Worm (Caenorhabditis elegans) whole organism, L3 larva: ENCODE data around the gene ppk-3.
A peak's percentile ranks its signal among the peaks of the same experiment; 100 is the strongest.

Experiments
- R02D3.7 ChIP-seq: fragments of 150-350 bp; optimal IDR thresholded peaks from 2 replicates; lab custom pipeline; 2014; ENCODE audit warnings: missing biosample characterization, missing genetic modification characterization
- aly-2 ChIP-seq: fragments of 150-350 bp; optimal IDR thresholded peaks from 2 replicates; lab custom pipeline; 2014; ENCODE audit warnings: missing biosample characterization, missing genetic modification characterization
- ama-1 ChIP-seq: fragments of 150-350 bp; optimal IDR thresholded peaks from 2 replicates; lab custom pipeline; 2018
- ceh-16 ChIP-seq: sonication (generic microtip); optimal IDR thresholded peaks from 2 replicates; lab custom pipeline; 2017; ENCODE audit warnings: missing biosample characterization, missing genetic modification characterization
- ceh-28 ChIP-seq: fragments of 150-350 bp; optimal IDR thresholded peaks from 2 replicates; lab custom pipeline; 2014; ENCODE audit warnings: missing biosample characterization, missing genetic modification reagents, missing genetic modification characterization
- ceh-9 ChIP-seq: sonication (generic microtip); optimal IDR thresholded peaks from 2 replicates; lab custom pipeline; 2018; ENCODE audit warnings: missing biosample characterization, missing genetic modification characterization
- daf-12 ChIP-seq: fragments of 150-350 bp; optimal IDR thresholded peaks from 2 replicates; lab custom pipeline; 2014; ENCODE audit warnings: missing biosample characterization, missing genetic modification reagents, missing genetic modification characterization
- egl-27 ChIP-seq: sonication (generic microtip); optimal IDR thresholded peaks from 4 replicates; lab custom pipeline; 2017; ENCODE audit warnings: missing biosample characterization, missing genetic modification reagents, missing genetic modification characterization
- egl-5 ChIP-seq: fragments of 150-350 bp; optimal IDR thresholded peaks from 2 replicates; lab custom pipeline; 2017; ENCODE audit warnings: missing biosample characterization, missing genetic modification reagents, missing genetic modification characterization, inconsistent platforms
- elt-1 ChIP-seq: fragments of 150-350 bp; optimal IDR thresholded peaks from 2 replicates; lab custom pipeline; 2014; ENCODE audit warnings: missing biosample characterization, missing genetic modification characterization
- elt-2 ChIP-seq: sonication (generic microtip); optimal IDR thresholded peaks from 2 replicates; lab custom pipeline; 2016; ENCODE audit warnings: missing genetic modification reagents, mild to moderate bottlenecking, missing genetic modification characterization, missing compliant biosample characterization
- elt-3 ChIP-seq, 3 experiments: fragments of 150-350 bp in 1 of 3; sonication (generic microtip) in 2 of 3; optimal IDR thresholded peaks; 2 replicates in 2 of 3; 4 replicates in 1 of 3; lab custom pipeline; 2014 to 2017; ENCODE audit warnings: missing biosample characterization in 3 of 3, missing genetic modification characterization in 3 of 3
- fkh-10 ChIP-seq: sonication (generic microtip); optimal IDR thresholded peaks from 2 replicates; lab custom pipeline; 2017; ENCODE audit warnings: missing biosample characterization, missing genetic modification reagents, missing genetic modification characterization
- fkh-2 ChIP-seq: fragments of 150-350 bp; optimal IDR thresholded peaks from 2 replicates; lab custom pipeline; 2014; ENCODE audit warnings: missing biosample characterization, missing genetic modification reagents, missing genetic modification characterization
- hmg-11 ChIP-seq: sonication (generic microtip); optimal IDR thresholded peaks from 2 replicates; lab custom pipeline; 2016; ENCODE audit warnings: missing genetic modification characterization, missing compliant biosample characterization
- jun-1 ChIP-seq: fragments of 150-350 bp; optimal IDR thresholded peaks from 2 replicates; lab custom pipeline; 2014; ENCODE audit warnings: missing biosample characterization, missing genetic modification reagents, missing genetic modification characterization
- lin-15B ChIP-seq: fragments of 150-350 bp; optimal IDR thresholded peaks from 2 replicates; lab custom pipeline; 2014; ENCODE audit warnings: missing biosample characterization, missing genetic modification characterization
- lin-39 ChIP-seq: fragments of 150-350 bp; optimal IDR thresholded peaks from 2 replicates; lab custom pipeline; 2018; ENCODE audit warnings: missing biosample characterization, missing genetic modification reagents, missing genetic modification characterization
- lsy-12 ChIP-seq: sonication (generic microtip); optimal IDR thresholded peaks from 2 replicates; lab custom pipeline; 2016; ENCODE audit warnings: mild to moderate bottlenecking, missing genetic modification characterization, missing compliant biosample characterization
- mdl-1 ChIP-seq: fragments of 150-350 bp; optimal IDR thresholded peaks from 2 replicates; lab custom pipeline; 2014; ENCODE audit warnings: missing biosample characterization, missing genetic modification characterization
- mml-1 ChIP-seq: fragments of 150-350 bp; sonication (generic microtip); optimal IDR thresholded peaks from 3 replicates; lab custom pipeline; 2014; ENCODE audit warnings: missing biosample characterization, missing genetic modification characterization
- nfya-1 ChIP-seq: sonication (generic microtip); optimal IDR thresholded peaks from 2 replicates; lab custom pipeline; 2017; ENCODE audit warnings: missing genetic modification characterization, mild to moderate bottlenecking, missing compliant biosample characterization, antibody characterized with exemption, moderate library complexity; ENCODE audit not compliant: insufficient read depth
- nhr-12 ChIP-seq: fragments of 150-350 bp; optimal IDR thresholded peaks from 2 replicates; lab custom pipeline; 2014; ENCODE audit warnings: missing biosample characterization, missing genetic modification characterization
- nhr-23 ChIP-seq: fragments of 150-350 bp; optimal IDR thresholded peaks from 2 replicates; lab custom pipeline; 2014; ENCODE audit warnings: missing biosample characterization, missing genetic modification reagents, missing genetic modification characterization
- nhr-237 ChIP-seq: fragments of 150-350 bp; optimal IDR thresholded peaks from 2 replicates; lab custom pipeline; 2014; ENCODE audit warnings: missing biosample characterization, missing genetic modification characterization
- nhr-25 ChIP-seq: sonication (generic microtip); optimal IDR thresholded peaks from 2 replicates; lab custom pipeline; 2017; ENCODE audit warnings: missing biosample characterization, missing genetic modification characterization
- nhr-43 ChIP-seq: sonication (generic microtip); optimal IDR thresholded peaks from 2 replicates; lab custom pipeline; 2016; ENCODE audit warnings: mild to moderate bottlenecking, missing genetic modification characterization, missing compliant biosample characterization; ENCODE audit not compliant: poor library complexity, severe bottlenecking
- nhr-76 ChIP-seq: fragments of 150-350 bp; sonication (generic microtip); optimal IDR thresholded peaks from 5 replicates; lab custom pipeline; 2014; ENCODE audit warnings: missing biosample characterization, missing genetic modification characterization
- nhr-77 ChIP-seq: fragments of 150-350 bp; optimal IDR thresholded peaks from 2 replicates; lab custom pipeline; 2014; ENCODE audit warnings: missing biosample characterization, missing genetic modification characterization
- pha-4 ChIP-seq: fragments of 150-350 bp; optimal IDR thresholded peaks from 2 replicates; lab custom pipeline; 2014; ENCODE audit warnings: missing biosample characterization, missing genetic modification reagents, missing genetic modification characterization
- pqm-1 ChIP-seq: fragments of 150-350 bp; optimal IDR thresholded peaks from 2 replicates; lab custom pipeline; 2017; ENCODE audit warnings: missing biosample characterization, missing genetic modification characterization, inconsistent platforms
- sea-2 ChIP-seq: fragments of 150-350 bp; sonication (generic microtip); optimal IDR thresholded peaks from 4 replicates; lab custom pipeline; 2014; ENCODE audit warnings: missing biosample characterization, missing genetic modification reagents, missing genetic modification characterization
- snpc-4 ChIP-seq: fragments of 150-350 bp; optimal IDR thresholded peaks from 2 replicates; lab custom pipeline; 2014; ENCODE audit warnings: missing biosample characterization, missing genetic modification characterization
- unc-39 ChIP-seq: sonication (generic microtip); optimal IDR thresholded peaks from 4 replicates; lab custom pipeline; 2017; ENCODE audit warnings: missing biosample characterization, missing genetic modification characterization
- zag-1 ChIP-seq: fragments of 150-350 bp; optimal IDR thresholded peaks from 2 replicates; lab custom pipeline; 2014; ENCODE audit warnings: missing biosample characterization, missing genetic modification characterization
- ztf-11 ChIP-seq: fragments of 150-350 bp; optimal IDR thresholded peaks from 2 replicates; lab custom pipeline; 2014; ENCODE audit warnings: missing biosample characterization, missing genetic modification characterization
- ztf-4 ChIP-seq: fragments of 150-350 bp; optimal IDR thresholded peaks from 2 replicates; lab custom pipeline; 2014; ENCODE audit warnings: missing biosample characterization, missing genetic modification characterization

The ppk-3 gene

DNA sequence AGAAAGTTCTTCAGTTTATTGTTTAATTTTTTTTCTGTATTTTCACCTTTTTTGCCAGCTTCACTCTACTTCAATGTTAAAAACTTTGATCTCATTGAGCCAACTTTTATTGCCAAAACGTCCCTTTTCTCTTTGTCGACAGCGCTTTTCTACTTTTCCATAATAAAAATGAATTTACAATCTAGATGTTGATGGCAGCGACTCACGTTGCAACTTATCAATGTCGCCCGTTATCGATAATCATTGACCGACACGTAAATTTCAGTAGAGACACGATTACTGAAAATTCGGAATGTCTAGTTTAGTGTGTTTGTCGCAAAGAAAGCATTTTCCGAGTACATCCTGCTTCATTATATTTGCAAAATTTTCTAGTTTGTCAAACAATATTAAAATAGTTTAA, 4.3 kb upstream of the ppk-3 start:
- TF ChIP-seq elt-2: peak; percentile 70
- TF ChIP-seq pqm-1 (tag; lab: Kevin White, UChicago): peak; percentile 54
- TF ChIP-seq ceh-28 (tag; lab: Kevin White, UChicago): no peak

DNA sequence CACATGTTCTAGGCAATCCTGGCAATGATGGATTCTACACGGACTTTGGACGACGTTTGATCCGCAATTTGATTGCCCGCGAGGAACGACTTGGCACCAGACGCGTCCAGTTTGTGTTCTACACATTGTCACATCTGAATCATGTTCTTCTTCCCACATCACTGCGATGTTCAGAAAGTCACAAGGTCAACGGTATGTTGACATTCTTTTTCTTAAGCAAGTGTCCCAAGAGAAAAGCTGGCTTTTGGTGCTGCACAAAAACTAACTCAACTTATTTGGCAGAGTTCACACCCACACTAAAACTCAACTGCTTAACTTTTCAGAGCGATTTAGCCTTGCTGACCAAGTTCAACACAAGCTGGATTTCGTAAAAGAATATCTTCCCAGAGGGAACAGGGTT, 3.1 kb upstream of the ppk-3 start:
- TF ChIP-seq daf-12 (no peak), lsy-12 (tag; lab: Kevin White, UChicago) (no peak), R02D3.7 (tag; lab: Kevin White, UChicago) (no peak), lin-39 (no peak), elt-3 (tag; optimal IDR thresholded peaks at IDR 0.05; lab: Kevin White, UChicago) (no peak), unc-39 (no peak), egl-27 (tag; lab: Kevin White, UChicago) (no peak), aly-2 (tag; lab: Kevin White, UChicago) (no peak), zag-1 (tag; lab: Kevin White, UChicago) (no peak), nhr-12 (tag; lab: Kevin White, UChicago) (no peak), nfya-1 (no peak), jun-1 (tag; lab: Kevin White, UChicago) (no peak), egl-5 (tag; lab: Kevin White, UChicago) (no peak), mml-1 (tag; lab: Kevin White, UChicago) (no peak)

DNA sequence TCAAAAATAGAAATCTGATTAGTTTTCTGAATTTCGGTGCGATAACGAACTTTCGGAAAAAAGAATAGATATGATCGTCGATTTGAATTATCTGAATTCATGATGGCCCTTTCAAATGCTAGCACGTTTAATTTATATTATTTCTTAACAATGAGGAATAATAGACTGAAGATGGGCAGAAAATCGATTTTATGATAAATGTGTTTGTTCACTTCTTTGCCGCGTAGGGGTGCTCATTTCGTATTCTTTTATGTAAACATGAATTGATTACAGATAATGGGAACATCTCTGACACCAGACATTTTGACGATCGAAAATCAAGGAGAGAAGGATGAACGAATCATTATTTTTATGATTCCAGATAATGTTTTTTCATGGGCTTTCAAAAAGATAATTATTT, 2.0 kb upstream of the ppk-3 start, which contains the start of gene F11C1.9:
Gene F11C1.9, minus strand, starts transcription at position 101 of the 400 bp plus-strand sequence.
- TF ChIP-seq sea-2 (GFP tag; lab: Kevin White, UChicago): no peak
- TF ChIP-seq pha-4 (tag; lab: Kevin White, UChicago): peak; percentile 6
- no peak for TF ChIP-seq nhr-76 (tag; lab: Kevin White, UChicago)
- TF ChIP-seq nhr-77 (tag; lab: Kevin White, UChicago): no peak
- TF ChIP-seq ceh-9 (tag; lab: Kevin White, UChicago): no peak
- TF ChIP-seq snpc-4 (tag; lab: Kevin White, UChicago): no peak
- no peak for TF ChIP-seq lin-15B (tag; lab: Kevin White, UChicago)
- TF ChIP-seq nhr-43: no peak
- TF ChIP-seq mdl-1 (tag; lab: Kevin White, UChicago): no peak
- no peak for TF ChIP-seq hmg-11 (tag; lab: Kevin White, UChicago)
- peak; percentile 18 for TF ChIP-seq elt-2
- no peak for TF ChIP-seq fkh-10 (GFP tag; lab: Kevin White, UChicago)

DNA sequence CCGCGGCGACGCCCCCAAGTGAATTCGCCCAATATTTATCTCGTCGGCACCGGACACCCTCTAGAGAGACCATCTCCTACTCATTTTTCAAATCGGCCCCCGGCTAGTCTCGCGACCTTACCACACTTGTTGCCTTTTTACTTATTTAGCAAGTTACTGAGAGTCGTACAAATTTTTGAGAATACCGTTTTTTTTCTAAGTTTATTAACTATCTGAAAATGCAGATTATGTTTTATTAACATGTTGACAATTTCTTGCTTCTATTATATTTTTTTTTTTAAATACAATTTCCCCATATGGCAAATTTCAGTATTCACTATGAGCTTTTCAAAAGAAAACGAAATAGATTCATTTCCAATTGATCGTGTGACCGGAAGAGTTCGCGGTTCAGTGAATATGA, 1.3 kb upstream of the ppk-3 start, which contains the start of the genes F11C1.4 and F11C1.10:
Gene F11C1.4, plus strand, starts transcription at position 301 of the 400 bp plus-strand sequence.
Gene F11C1.10, plus strand, starts transcription at position 309 of the 400 bp plus-strand sequence.
- TF ChIP-seq ama-1 (lab: Kevin White, UChicago) (no peak), elt-1 (tag; lab: Kevin White, UChicago) (no peak), nfya-1 (no peak), nhr-12 (tag; lab: Kevin White, UChicago) (no peak)

DNA sequence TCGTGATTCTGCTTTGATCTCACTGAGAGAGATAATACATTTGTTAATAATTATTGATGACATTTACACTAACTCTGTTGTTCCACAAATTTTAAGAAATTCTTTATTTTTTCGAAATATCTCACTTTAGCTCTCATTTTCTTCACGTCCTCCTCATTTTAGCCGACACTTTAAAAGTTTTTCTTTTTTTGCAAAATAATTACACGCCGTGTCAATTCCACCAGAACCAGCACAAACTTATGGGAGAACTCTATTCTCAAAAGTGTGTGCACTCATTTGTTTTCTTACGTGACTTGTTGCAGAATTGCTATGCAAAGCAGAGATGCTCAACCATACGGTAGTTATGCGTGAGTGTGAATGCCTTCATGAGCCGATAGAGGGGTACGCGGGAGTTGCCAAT, 10.3 kb downstream of the ppk-3 start, which contains the start of gene frpr-2:
Gene frpr-2, plus strand, starts transcription at position 301 of the 400 bp plus-strand sequence.
- no peak for TF ChIP-seq nhr-237
- no peak for TF ChIP-seq ceh-28 (tag; lab: Kevin White, UChicago)
- no peak for TF ChIP-seq ztf-4 (tag; lab: Kevin White, UChicago)
- no peak for TF ChIP-seq ztf-11 (tag; lab: Kevin White, UChicago)
- no peak for TF ChIP-seq fkh-2 (tag; lab: Kevin White, UChicago)
- TF ChIP-seq R02D3.7 (tag; lab: Kevin White, UChicago): no peak
- no peak for TF ChIP-seq ceh-16 (tag; lab: Kevin White, UChicago)
- TF ChIP-seq daf-12: no peak
- no peak for TF ChIP-seq nhr-25 (tag; lab: Kevin White, UChicago)
- no peak for TF ChIP-seq lin-15B (tag; lab: Kevin White, UChicago)
- no peak for TF ChIP-seq ama-1 (lab: Kevin White, UChicago)
- TF ChIP-seq nfya-1: no peak
- no peak for TF ChIP-seq zag-1 (tag; lab: Kevin White, UChicago)
- TF ChIP-seq elt-3 (tag; optimal IDR thresholded peaks at IDR 0.05; lab: Kevin White, UChicago): no peak
- TF ChIP-seq nhr-76 (tag; lab: Kevin White, UChicago): no peak
- TF ChIP-seq unc-39: no peak
- no peak for TF ChIP-seq elt-2
- TF ChIP-seq lin-39: no peak
- no peak for TF ChIP-seq elt-1 (tag; lab: Kevin White, UChicago)
- no peak for TF ChIP-seq nhr-23 (tag; lab: Kevin White, UChicago)
- TF ChIP-seq, all 47 proteins: peak for 0
